Worm (Caenorhabditis elegans) whole organism, L3 larva: ENCODE data around the gene F13D11.3.

Experiments
- R02D3.7 ChIP-seq: fragments of 150-350 bp; optimal IDR thresholded peaks from 2 replicates; lab custom pipeline; 2014; ENCODE audit warnings: missing biosample characterization, missing genetic modification characterization
- aly-2 ChIP-seq: fragments of 150-350 bp; optimal IDR thresholded peaks from 2 replicates; lab custom pipeline; 2014; ENCODE audit warnings: missing biosample characterization, missing genetic modification characterization
- ama-1 ChIP-seq: fragments of 150-350 bp; optimal IDR thresholded peaks from 2 replicates; lab custom pipeline; 2018
- ceh-16 ChIP-seq: sonication (generic microtip); optimal IDR thresholded peaks from 2 replicates; lab custom pipeline; 2017; ENCODE audit warnings: missing biosample characterization, missing genetic modification characterization
- ceh-28 ChIP-seq: fragments of 150-350 bp; optimal IDR thresholded peaks from 2 replicates; lab custom pipeline; 2014; ENCODE audit warnings: missing biosample characterization, missing genetic modification reagents, missing genetic modification characterization
- ceh-82 ChIP-seq: fragments of 150-350 bp; optimal IDR thresholded peaks from 2 replicates; lab custom pipeline; 2014; ENCODE audit warnings: missing biosample characterization, missing genetic modification characterization
- ceh-9 ChIP-seq: sonication (generic microtip); optimal IDR thresholded peaks from 2 replicates; lab custom pipeline; 2018; ENCODE audit warnings: missing biosample characterization, missing genetic modification characterization
- daf-12 ChIP-seq: fragments of 150-350 bp; optimal IDR thresholded peaks from 2 replicates; lab custom pipeline; 2014; ENCODE audit warnings: missing biosample characterization, missing genetic modification reagents, missing genetic modification characterization
- egl-27 ChIP-seq: sonication (generic microtip); optimal IDR thresholded peaks from 4 replicates; lab custom pipeline; 2017; ENCODE audit warnings: missing biosample characterization, missing genetic modification reagents, missing genetic modification characterization
- egl-5 ChIP-seq: fragments of 150-350 bp; optimal IDR thresholded peaks from 2 replicates; lab custom pipeline; 2017; ENCODE audit warnings: missing biosample characterization, missing genetic modification reagents, missing genetic modification characterization, inconsistent platforms
- elt-2 ChIP-seq: sonication (generic microtip); optimal IDR thresholded peaks from 2 replicates; lab custom pipeline; 2016; ENCODE audit warnings: missing genetic modification reagents, mild to moderate bottlenecking, missing genetic modification characterization, missing compliant biosample characterization
- elt-3 ChIP-seq, 3 experiments: fragments of 150-350 bp in 1 of 3; sonication (generic microtip) in 2 of 3; optimal IDR thresholded peaks; 2 replicates in 2 of 3; 4 replicates in 1 of 3; lab custom pipeline; 2014 to 2017; ENCODE audit warnings: missing biosample characterization in 3 of 3, missing genetic modification characterization in 3 of 3
- eor-1 ChIP-seq, 2 experiments: fragments of 150-350 bp; optimal IDR thresholded peaks; 2 replicates each; lab custom pipeline; 2014 to 2018; ENCODE audit warnings: missing biosample characterization in 2 of 2, missing genetic modification characterization in 2 of 2
- fkh-10 ChIP-seq: sonication (generic microtip); optimal IDR thresholded peaks from 2 replicates; lab custom pipeline; 2017; ENCODE audit warnings: missing biosample characterization, missing genetic modification reagents, missing genetic modification characterization
- fos-1 ChIP-seq: fragments of 150-350 bp; optimal IDR thresholded peaks from 2 replicates; lab custom pipeline; 2014; ENCODE audit warnings: missing biosample characterization, missing genetic modification characterization
- hmg-11 ChIP-seq: sonication (generic microtip); optimal IDR thresholded peaks from 2 replicates; lab custom pipeline; 2016; ENCODE audit warnings: missing genetic modification characterization, missing compliant biosample characterization
- lin-15B ChIP-seq: fragments of 150-350 bp; optimal IDR thresholded peaks from 2 replicates; lab custom pipeline; 2014; ENCODE audit warnings: missing biosample characterization, missing genetic modification characterization
- lin-39 ChIP-seq: fragments of 150-350 bp; optimal IDR thresholded peaks from 2 replicates; lab custom pipeline; 2018; ENCODE audit warnings: missing biosample characterization, missing genetic modification reagents, missing genetic modification characterization
- lsy-12 ChIP-seq: sonication (generic microtip); optimal IDR thresholded peaks from 2 replicates; lab custom pipeline; 2016; ENCODE audit warnings: mild to moderate bottlenecking, missing genetic modification characterization, missing compliant biosample characterization
- mdl-1 ChIP-seq: fragments of 150-350 bp; optimal IDR thresholded peaks from 2 replicates; lab custom pipeline; 2014; ENCODE audit warnings: missing biosample characterization, missing genetic modification characterization
- mml-1 ChIP-seq: fragments of 150-350 bp; sonication (generic microtip); optimal IDR thresholded peaks from 3 replicates; lab custom pipeline; 2014; ENCODE audit warnings: missing biosample characterization, missing genetic modification characterization
- nfya-1 ChIP-seq: sonication (generic microtip); optimal IDR thresholded peaks from 2 replicates; lab custom pipeline; 2017; ENCODE audit warnings: missing genetic modification characterization, mild to moderate bottlenecking, missing compliant biosample characterization, antibody characterized with exemption, moderate library complexity; ENCODE audit not compliant: insufficient read depth
- nhr-11 ChIP-seq: fragments of 150-350 bp; optimal IDR thresholded peaks from 2 replicates; lab custom pipeline; 2014; ENCODE audit warnings: missing biosample characterization, missing genetic modification characterization
- nhr-12 ChIP-seq: fragments of 150-350 bp; optimal IDR thresholded peaks from 2 replicates; lab custom pipeline; 2014; ENCODE audit warnings: missing biosample characterization, missing genetic modification characterization
- nhr-23 ChIP-seq: fragments of 150-350 bp; optimal IDR thresholded peaks from 2 replicates; lab custom pipeline; 2014; ENCODE audit warnings: missing biosample characterization, missing genetic modification reagents, missing genetic modification characterization
- nhr-237 ChIP-seq: fragments of 150-350 bp; optimal IDR thresholded peaks from 2 replicates; lab custom pipeline; 2014; ENCODE audit warnings: missing biosample characterization, missing genetic modification characterization
- nhr-25 ChIP-seq: sonication (generic microtip); optimal IDR thresholded peaks from 2 replicates; lab custom pipeline; 2017; ENCODE audit warnings: missing biosample characterization, missing genetic modification characterization
- nhr-28 ChIP-seq: fragments of 150-350 bp; optimal IDR thresholded peaks from 2 replicates; lab custom pipeline; 2014; ENCODE audit warnings: missing biosample characterization, missing genetic modification characterization
- nhr-43 ChIP-seq: sonication (generic microtip); optimal IDR thresholded peaks from 2 replicates; lab custom pipeline; 2016; ENCODE audit warnings: mild to moderate bottlenecking, missing genetic modification characterization, missing compliant biosample characterization; ENCODE audit not compliant: poor library complexity, severe bottlenecking
- nhr-76 ChIP-seq: fragments of 150-350 bp; sonication (generic microtip); optimal IDR thresholded peaks from 5 replicates; lab custom pipeline; 2014; ENCODE audit warnings: missing biosample characterization, missing genetic modification characterization
- nhr-77 ChIP-seq: fragments of 150-350 bp; optimal IDR thresholded peaks from 2 replicates; lab custom pipeline; 2014; ENCODE audit warnings: missing biosample characterization, missing genetic modification characterization
- pha-4 ChIP-seq: fragments of 150-350 bp; optimal IDR thresholded peaks from 2 replicates; lab custom pipeline; 2014; ENCODE audit warnings: missing biosample characterization, missing genetic modification reagents, missing genetic modification characterization
- pqm-1 ChIP-seq: fragments of 150-350 bp; optimal IDR thresholded peaks from 2 replicates; lab custom pipeline; 2017; ENCODE audit warnings: missing biosample characterization, missing genetic modification characterization, inconsistent platforms
- sea-2 ChIP-seq: fragments of 150-350 bp; sonication (generic microtip); optimal IDR thresholded peaks from 4 replicates; lab custom pipeline; 2014; ENCODE audit warnings: missing biosample characterization, missing genetic modification reagents, missing genetic modification characterization
- skn-1 ChIP-seq: fragments of 150-350 bp; optimal IDR thresholded peaks from 2 replicates; lab custom pipeline; 2014; ENCODE audit warnings: missing biosample characterization, missing genetic modification characterization
- snpc-4 ChIP-seq: fragments of 150-350 bp; optimal IDR thresholded peaks from 2 replicates; lab custom pipeline; 2014; ENCODE audit warnings: missing biosample characterization, missing genetic modification characterization
- tbx-2 ChIP-seq: sonication (generic microtip); optimal IDR thresholded peaks from 2 replicates; lab custom pipeline; 2016; ENCODE audit warnings: mild to moderate bottlenecking, missing genetic modification characterization, missing compliant biosample characterization
- unc-39 ChIP-seq: sonication (generic microtip); optimal IDR thresholded peaks from 4 replicates; lab custom pipeline; 2017; ENCODE audit warnings: missing biosample characterization, missing genetic modification characterization
- unc-62 ChIP-seq: fragments of 150-350 bp; sonication (generic microtip); optimal IDR thresholded peaks from 4 replicates; lab custom pipeline; 2014; ENCODE audit warnings: missing biosample characterization, missing genetic modification reagents, missing genetic modification characterization
- zag-1 ChIP-seq: fragments of 150-350 bp; optimal IDR thresholded peaks from 2 replicates; lab custom pipeline; 2014; ENCODE audit warnings: missing biosample characterization, missing genetic modification characterization
- ztf-4 ChIP-seq: fragments of 150-350 bp; optimal IDR thresholded peaks from 2 replicates; lab custom pipeline; 2014; ENCODE audit warnings: missing biosample characterization, missing genetic modification characterization

The F13D11.3 gene

ce11 chrX:5773471-5773870 is 32.3 kb downstream of the F13D11.3 start, which contains the start of gene sym-3:
Gene sym-3, plus strand, starts transcription at chrX:5773771.
- TF ChIP-seq hmg-11 (tag; lab: Kevin White, UChicago) (no peak), R02D3.7 (tag; lab: Kevin White, UChicago) (no peak), lin-39 (tag; lab: Kevin White, UChicago) (no peak), pha-4 (tag; lab: Kevin White, UChicago) (no peak), daf-12 (tag; lab: Kevin White, UChicago) (no peak), fkh-10 (no peak), elt-3 (tag; optimal IDR thresholded peaks at IDR 0.05; lab: Kevin White, UChicago) (no peak), nhr-77 (tag; lab: Kevin White, UChicago) (no peak), nhr-11 (tag; lab: Kevin White, UChicago) (no peak)

- peak; percentile 85 for TF ChIP-seq pha-4 (tag; lab: Kevin White, UChicago)
- no peak for TF ChIP-seq ztf-4 (tag; lab: Kevin White, UChicago)
These were observed 33.1 kb downstream of the F13D11.3 start for ce11 chrX:5772538-5773154.

- TF ChIP-seq nhr-25 (no peak), unc-39 (tag; lab: Kevin White, UChicago) (no peak), nfya-1 (tag; lab: Kevin White, UChicago) (no peak), nhr-43 (tag; lab: Kevin White, UChicago) (no peak), elt-3 (tag; optimal IDR thresholded peaks at IDR 0.05; lab: Kevin White, UChicago) (no peak), fos-1 (tag; lab: Kevin White, UChicago) (no peak), tbx-2 (tag; lab: Kevin White, UChicago) (no peak), ceh-9 (no peak)
- TF ChIP-seq, all 47 proteins: peak for 0
These were observed 35.1 kb downstream of the F13D11.3 start, which contains the start of gene C54H2.4 for ce11 chrX:5770648-5771047. Gene C54H2.4, minus strand, starts transcription at chrX:5770748.

DNA sequence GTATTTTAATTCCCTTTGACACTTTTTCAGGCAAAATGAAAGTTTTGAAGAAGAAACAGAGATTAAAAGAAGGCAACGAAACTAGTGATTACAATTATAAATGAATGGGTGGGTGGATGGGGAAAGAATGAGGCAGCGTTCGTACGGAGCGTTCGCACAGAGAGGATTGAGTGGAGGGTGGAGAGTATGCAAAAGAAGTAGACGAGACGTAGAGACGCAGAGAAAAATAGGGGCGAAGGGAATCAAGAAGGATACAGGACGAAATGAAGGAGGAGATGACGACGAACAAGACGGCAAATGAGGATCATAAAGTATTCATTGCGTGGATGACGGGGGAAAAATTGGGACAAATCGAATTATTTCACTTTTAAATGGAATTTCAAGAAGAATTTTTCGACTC is 41.0 kb downstream of the F13D11.3 start:
- TF ChIP-seq nhr-12 (tag; lab: Kevin White, UChicago): no peak
- TF ChIP-seq aly-2: no peak
- TF ChIP-seq nhr-23 (tag; lab: Kevin White, UChicago): peak; percentile 57
- TF ChIP-seq pha-4 (tag; lab: Kevin White, UChicago): peak; percentile 2
- TF ChIP-seq nhr-28 (tag; lab: Kevin White, UChicago): no peak
- no peak for TF ChIP-seq tbx-2 (tag; lab: Kevin White, UChicago)
- TF ChIP-seq pqm-1 (tag; lab: Kevin White, UChicago): no peak
- TF ChIP-seq nfya-1 (tag; lab: Kevin White, UChicago): peak; percentile 36
- no peak for TF ChIP-seq nhr-77 (tag; lab: Kevin White, UChicago)
- no peak for TF ChIP-seq unc-62 (GFP tag; lab: Kevin White, UChicago)
- no peak for TF ChIP-seq snpc-4 (tag; lab: Kevin White, UChicago)
- no peak for TF ChIP-seq nhr-76 (tag; lab: Kevin White, UChicago)
- no peak for TF ChIP-seq unc-39 (tag; lab: Kevin White, UChicago)
- peak; percentile 10 for TF ChIP-seq egl-5 (tag; lab: Kevin White, UChicago)
- peak; percentile 2 for TF ChIP-seq nhr-25
- peak; percentile 84 for TF ChIP-seq hmg-11 (tag; lab: Kevin White, UChicago)
- TF ChIP-seq, all 47 proteins: peak for 6

- TF ChIP-seq ztf-4 (tag; lab: Kevin White, UChicago): no peak
- TF ChIP-seq eor-1 (tag; optimal IDR thresholded peaks at IDR 0.05; lab: Kevin White, UChicago): no peak
- TF ChIP-seq zag-1 (tag; lab: Kevin White, UChicago): no peak
- TF ChIP-seq lsy-12: peak; percentile 11
- no peak for TF ChIP-seq R02D3.7 (tag; lab: Kevin White, UChicago)
- TF ChIP-seq elt-3 (tag; optimal IDR thresholded peaks at IDR 0.05; lab: Kevin White, UChicago): no peak
- no peak for TF ChIP-seq nhr-77 (tag; lab: Kevin White, UChicago)
- no peak for TF ChIP-seq tbx-2 (tag; lab: Kevin White, UChicago)
- no peak for TF ChIP-seq ceh-82 (tag; lab: Kevin White, UChicago)
- TF ChIP-seq aly-2: no peak
- TF ChIP-seq pha-4 (tag; lab: Kevin White, UChicago): peak; percentile 97
- peak; percentile 84 for TF ChIP-seq egl-5 (tag; lab: Kevin White, UChicago)
- no peak for TF ChIP-seq mdl-1 (tag; lab: Kevin White, UChicago)
- no peak for TF ChIP-seq unc-62 (GFP tag; lab: Kevin White, UChicago)
- no peak for TF ChIP-seq ceh-16
- TF ChIP-seq egl-27 (tag; lab: Kevin White, UChicago): no peak
- TF ChIP-seq mml-1 (tag; lab: Kevin White, UChicago): no peak
- no peak for TF ChIP-seq snpc-4 (tag; lab: Kevin White, UChicago)
- no peak for TF ChIP-seq ama-1 (lab: Kevin White, UChicago)
- no peak for TF ChIP-seq daf-12 (tag; lab: Kevin White, UChicago)
- peak; percentile 69 for TF ChIP-seq hmg-11 (tag; lab: Kevin White, UChicago)
- TF ChIP-seq elt-2 (tag; lab: Kevin White, UChicago): peak; percentile 31
- TF ChIP-seq skn-1: no peak
- peak; percentile 60 for TF ChIP-seq lin-15B (tag; lab: Kevin White, UChicago)
- no peak for TF ChIP-seq nhr-237 (tag; lab: Kevin White, UChicago)
- TF ChIP-seq nhr-12 (tag; lab: Kevin White, UChicago): no peak
- no peak for TF ChIP-seq nhr-76 (tag; lab: Kevin White, UChicago)
- no peak for TF ChIP-seq unc-39 (tag; lab: Kevin White, UChicago)
- TF ChIP-seq sea-2 (GFP tag; lab: Kevin White, UChicago): no peak
- peak; percentile 26 for TF ChIP-seq nhr-25
- TF ChIP-seq ceh-28 (tag; lab: Kevin White, UChicago): no peak
These were observed 41.8 kb downstream of the F13D11.3 start for ce11 chrX:5763904-5764303.
